Worm (Caenorhabditis elegans): Measurements from ENCODE around the gene ZK1290.10.

- TF ChIP-seq T22C8.4 (GFP tag; IDR thresholded peaks at IDR 0.05) (no peak), cog-1 (tag; optimal IDR thresholded peaks at IDR 0.05) (no peak), ref-1 (GFP tag; conservative IDR thresholded peaks at IDR 0.05) (no peak), med-1 (GFP tag; optimal IDR thresholded peaks at IDR 0.05; ENCODE audit: insufficient read depth) (no peak), ztf-29 (GFP tag; IDR thresholded peaks at IDR 0.05) (no peak), flt-1 (GFP tag; IDR thresholded peaks at IDR 0.05) (no peak)
Measured at ce11 chrII:7537603-7538230, 16.0 kb downstream of the ZK1290.10 start, which contains the start of gene nfi-1.
